Fruit fly (Drosophila melanogaster): Measurements from ENCODE around the gene CG12121.

The CG12121 gene

dm6 chrX:9187429-9187828 is 44.7 kb downstream of the CG12121 start:
- TF ChIP-seq CG12605 (GFP tag; IDR thresholded peaks at IDR 0.05): no peak
- TF ChIP-seq EcR (GFP tag; optimal IDR thresholded peaks at IDR 0.05): no peak
- TF ChIP-seq rn (GFP tag; IDR thresholded peaks at IDR 0.05): no peak
- no peak for TF ChIP-seq CG14655 (GFP tag; optimal IDR thresholded peaks at IDR 0.05)
- TF ChIP-seq CG13204 (GFP tag; optimal IDR thresholded peaks at IDR 0.05): no peak
- no peak for TF ChIP-seq CG8159 (tag; optimal IDR thresholded peaks at IDR 0.05)
- no peak for TF ChIP-seq D1 (tag; optimal IDR thresholded peaks at IDR 0.05)
- TF ChIP-seq gl (tag; optimal IDR thresholded peaks at IDR 0.05): no peak
- no peak for TF ChIP-seq Pif1A (GFP tag; optimal IDR thresholded peaks at IDR 0.05)
- no peak for TF ChIP-seq CG4496 (GFP tag; IDR thresholded peaks at IDR 0.05)
- no peak for TF ChIP-seq Snoo (tag; optimal IDR thresholded peaks at IDR 0.05)
- TF ChIP-seq CG8301 (tag; optimal IDR thresholded peaks at IDR 0.05): no peak
- TF ChIP-seq CG32121 (GFP tag; IDR thresholded peaks at IDR 0.05): no peak
- TF ChIP-seq Pif1B (GFP tag; optimal IDR thresholded peaks at IDR 0.05): no peak
